Worm (Caenorhabditis elegans) whole organism, L4 larva: ENCODE data around the gene sec-61.A.

ENCODE experiments used
- dmd-8 ChIP-seq: fragments of 200-800 bp; sonication (Bioruptor generic); IDR thresholded peaks from 2 replicates; pipeline ENCODE4 v1.3.6; 2022; ENCODE audit warnings: missing genetic modification characterization, missing compliant biosample characterization
- dpl-1 ChIP-seq: fragments of 150-350 bp; optimal IDR thresholded peaks from 2 replicates; lab custom pipeline; 2014; ENCODE audit warnings: missing biosample characterization, missing genetic modification reagents, missing genetic modification characterization
- hlh-11 ChIP-seq: fragments of 200-800 bp; sonication (Bioruptor generic); optimal IDR thresholded peaks from 2 replicates; lab custom pipeline; 2018; ENCODE audit warnings: mild to moderate bottlenecking, missing genetic modification characterization, missing compliant biosample characterization
- hmg-1.1 ChIP-seq: fragments of 200-800 bp; sonication (Bioruptor generic); IDR thresholded peaks from 2 replicates; pipeline ENCODE4 v1.3.6; 2022; ENCODE audit warnings: missing genetic modification reagents, missing genetic modification characterization, missing compliant biosample characterization
- mes-2 ChIP-seq: sonication (generic microtip); optimal IDR thresholded peaks from 2 replicates; lab custom pipeline; 2016; ENCODE audit warnings: missing genotype, mild to moderate bottlenecking, missing genetic modification characterization, missing compliant biosample characterization; ENCODE audit not compliant: poor library complexity, severe bottlenecking
- nhr-237 ChIP-seq: sonication (generic microtip); optimal IDR thresholded peaks from 2 replicates; lab custom pipeline; 2017; ENCODE audit warnings: missing biosample characterization, missing genetic modification characterization
- nhr-76 ChIP-seq: fragments of 150-350 bp; optimal IDR thresholded peaks from 2 replicates; lab custom pipeline; 2014; ENCODE audit warnings: missing biosample characterization, missing genetic modification characterization
- skn-1 ChIP-seq: fragments of 150-350 bp; optimal IDR thresholded peaks from 2 replicates; lab custom pipeline; 2014; ENCODE audit warnings: missing biosample characterization, missing genetic modification characterization
- unc-62 ChIP-seq, 3 experiments: fragments of 150-350 bp in 1 of 3; sonication (generic microtip); optimal IDR thresholded peaks in 2 of 3; peaks in 1 of 3; 1 replicate in 1 of 3; 2 replicates in 2 of 3; lab custom pipeline; 2014 to 2017; ENCODE audit warnings: missing biosample characterization in 3 of 3, missing genetic modification characterization in 3 of 3, missing genetic modification reagents in 3 of 3, missing genotype in 1 of 3

- no peak for TF ChIP-seq dpl-1 (GFP tag; lab: Kevin White, UChicago)
- no peak for TF ChIP-seq mes-2 (tag; lab: Kevin White, UChicago)
- TF ChIP-seq unc-62 (GFP tag; optimal IDR thresholded peaks at IDR 0.05 in 1 of 2; lab: Kevin White, UChicago), result peak in 1 of 2 experiments; percentile 52
- TF ChIP-seq unc-62 (tag; optimal IDR thresholded peaks at IDR 0.05; lab: Kevin White, UChicago), result no peak
- no peak for TF ChIP-seq hmg-1.1 (GFP tag; lab: Robert Waterston, UW)
- TF ChIP-seq nhr-237 (tag; lab: Kevin White, UChicago), result no peak
- no peak for TF ChIP-seq hlh-11 (tag; lab: Kevin White, UChicago)
- no peak for TF ChIP-seq skn-1
- no peak for TF ChIP-seq nhr-76 (tag; lab: Kevin White, UChicago)
- TF ChIP-seq dmd-8 (GFP tag; lab: Robert Waterston, UW), result no peak
These were observed 1.2 kb upstream of the sec-61.A start for ce11 chrIV:14826151-14826757.
